Fruit fly (Drosophila melanogaster) whole organism, embryonic: ENCODE results near the gene CG1572.

ENCODE experiments used
- Bdp1 ChIP-seq: fragments of 200-800 bp; sonication (Bioruptor generic); optimal IDR thresholded peaks from 3 replicates; lab custom pipeline; 2016; ENCODE audit warnings: missing biosample characterization, missing genetic modification characterization
- CG10565 ChIP-seq: fragments of 200-800 bp; sonication (Bioruptor generic); optimal IDR thresholded peaks from 3 replicates; lab custom pipeline; 2016; ENCODE audit warnings: missing biosample characterization, mild to moderate bottlenecking, missing genetic modification characterization
- CG11085 ChIP-seq: fragments of 200-800 bp; sonication (Bioruptor generic); IDR thresholded peaks from 2 replicates; pipeline ENCODE4 v1.3.6; 2022; ENCODE audit warnings: missing biosample characterization, missing genetic modification characterization
- CG12219 ChIP-seq: fragments of 200-800 bp; sonication (Bioruptor generic); optimal IDR thresholded peaks from 3 replicates; lab custom pipeline; 2018; ENCODE audit warnings: missing biosample characterization, mild to moderate bottlenecking, missing genetic modification characterization
- CG12299 ChIP-seq: fragments of 200-800 bp; sonication (Bioruptor generic); optimal IDR thresholded peaks from 2 replicates; lab custom pipeline; 2018; ENCODE audit warnings: missing biosample characterization, mild to moderate bottlenecking, missing genetic modification characterization
- CG13424 ChIP-seq: fragments of 200-800 bp; sonication (Bioruptor generic); optimal IDR thresholded peaks from 2 replicates; lab custom pipeline; 2019; ENCODE audit warnings: missing biosample characterization, mild to moderate bottlenecking, missing genetic modification characterization, moderate library complexity
- CG13624 ChIP-seq: fragments of 200-800 bp; sonication (Bioruptor generic); optimal IDR thresholded peaks from 2 replicates; lab custom pipeline; 2016; ENCODE audit warnings: missing biosample characterization, missing genetic modification characterization
- CG14441 ChIP-seq: fragments of 200-800 bp; sonication (Bioruptor generic); IDR thresholded peaks from 2 replicates; pipeline ENCODE4 v1.3.6; 2022; ENCODE audit warnings: missing biosample characterization, missing genetic modification characterization
- CG14710 ChIP-seq: fragments of 200-800 bp; sonication (Bioruptor generic); optimal IDR thresholded peaks from 3 replicates; lab custom pipeline; 2019; ENCODE audit warnings: missing biosample characterization, mild to moderate bottlenecking, missing genetic modification characterization, moderate library complexity
- CG15514 ChIP-seq: fragments of 200-800 bp; sonication (Bioruptor generic); optimal IDR thresholded peaks from 3 replicates; lab custom pipeline; 2017; ENCODE audit warnings: missing biosample characterization, missing genetic modification characterization, mild to moderate bottlenecking, moderate library complexity, missing genetic modification reagents
- CG16863 ChIP-seq: fragments of 200-800 bp; sonication (Bioruptor generic); optimal IDR thresholded peaks from 3 replicates; lab custom pipeline; 2016; ENCODE audit warnings: missing biosample characterization, missing genetic modification characterization
- CG32772 ChIP-seq: fragments of 200-800 bp; sonication (Bioruptor generic); IDR thresholded peaks from 2 replicates; pipeline ENCODE4 v1.3.6; 2022; ENCODE audit warnings: missing biosample characterization, missing genetic modification characterization
- CG3281 ChIP-seq: fragments of 200-800 bp; sonication (Bioruptor generic); optimal IDR thresholded peaks from 3 replicates; lab custom pipeline; 2017; ENCODE audit warnings: missing biosample characterization, mild to moderate bottlenecking, missing genetic modification characterization
- CG34376 ChIP-seq: fragments of 200-800 bp; sonication (Bioruptor generic); optimal IDR thresholded peaks from 2 replicates; lab custom pipeline; 2018; ENCODE audit warnings: missing biosample characterization, mild to moderate bottlenecking, missing genetic modification characterization
- CG4328 ChIP-seq: fragments of 200-800 bp; sonication (Bioruptor generic); optimal IDR thresholded peaks from 3 replicates; lab custom pipeline; 2017; ENCODE audit warnings: missing biosample characterization, missing genetic modification reagents, missing genetic modification characterization
- CG4360 ChIP-seq: fragments of 200-800 bp; sonication (Bioruptor generic); IDR thresholded peaks from 2 replicates; pipeline ENCODE4 v1.3.6; 2022; ENCODE audit warnings: missing biosample characterization, missing genetic modification characterization
- CG43689 ChIP-seq: fragments of 200-800 bp; sonication (Bioruptor generic); IDR thresholded peaks from 2 replicates; pipeline ENCODE4 v1.3.6; 2022; ENCODE audit warnings: missing biosample characterization, missing genetic modification characterization
- CG7372 ChIP-seq: fragments of 200-800 bp; sonication (Bioruptor generic); IDR thresholded peaks from 2 replicates; pipeline ENCODE4 v1.3.6; 2022; ENCODE audit warnings: missing biosample characterization, missing genetic modification characterization
- CG7745 ChIP-seq: fragments of 200-800 bp; sonication (Bioruptor generic); optimal IDR thresholded peaks from 2 replicates; lab custom pipeline; 2018; ENCODE audit warnings: missing biosample characterization, mild to moderate bottlenecking, missing genetic modification characterization, moderate library complexity
- CG7786 ChIP-seq: fragments of 200-800 bp; sonication (Bioruptor generic); optimal IDR thresholded peaks from 2 replicates; lab custom pipeline; 2016; ENCODE audit warnings: missing biosample characterization, missing genetic modification characterization
- D19A ChIP-seq: fragments of 200-800 bp; optimal IDR thresholded peaks from 3 replicates; lab custom pipeline; 2019; ENCODE audit warnings: missing biosample characterization, mild to moderate bottlenecking, missing genetic modification characterization, moderate library complexity
- Dbx ChIP-seq: fragments of 200-800 bp; sonication (Bioruptor generic); IDR thresholded peaks from 3 replicates; pipeline ENCODE4 v1.3.6; 2022; ENCODE audit warnings: missing biosample characterization, missing genetic modification characterization
- ERR ChIP-seq: fragments of 200-800 bp; sonication (Bioruptor generic); optimal IDR thresholded peaks from 2 replicates; lab custom pipeline; 2016; ENCODE audit warnings: missing biosample characterization, missing genetic modification characterization
- Gug ChIP-seq: fragments of 200-800 bp; sonication (Bioruptor generic); IDR thresholded peaks from 4 replicates; pipeline ENCODE4 v1.3.6; 2022; ENCODE audit warnings: missing biosample characterization, missing genetic modification characterization
- HLH3B ChIP-seq: fragments of 200-800 bp; sonication (Bioruptor generic); IDR thresholded peaks from 2 replicates; pipeline ENCODE4 v1.3.6; 2022; ENCODE audit warnings: missing biosample characterization, missing genetic modification characterization
- Hr3 ChIP-seq: fragments of 200-800 bp; sonication (Bioruptor generic); optimal IDR thresholded peaks from 3 replicates; lab custom pipeline; 2016; ENCODE audit warnings: missing biosample characterization, missing genetic modification characterization
- Lpt ChIP-seq: fragments of >200 bp; optimal IDR thresholded peaks from 2 replicates; lab custom pipeline; 2018; ENCODE audit warnings: missing biosample characterization, missing genetic modification characterization
- NC2β ChIP-seq: fragments of 200-800 bp; sonication (Bioruptor generic); optimal IDR thresholded peaks from 2 replicates; lab custom pipeline; 2016; ENCODE audit warnings: missing biosample characterization, missing genetic modification characterization
- Neu2 ChIP-seq: fragments of 200-800 bp; sonication (Bioruptor generic); optimal IDR thresholded peaks from 3 replicates; lab custom pipeline; 2016; ENCODE audit warnings: missing biosample characterization, missing genetic modification characterization, borderline replicate concordance
- Ptx1 ChIP-seq: fragments of 200-800 bp; sonication (Bioruptor generic); IDR thresholded peaks from 2 replicates; pipeline ENCODE4 v1.3.6; 2022; ENCODE audit warnings: missing biosample characterization, missing genetic modification characterization
- Stat92E ChIP-seq, 3 experiments: fragments of >200 bp in 2 of 3; fragments of 200-800 bp in 1 of 3; sonication (Bioruptor generic) in 1 of 3; optimal IDR thresholded peaks; 2 replicates each; lab custom pipeline; 2017 to 2019; ENCODE audit warnings: missing biosample characterization in 3 of 3, missing genetic modification characterization in 3 of 3, mild to moderate bottlenecking in 1 of 3, moderate library complexity in 1 of 3
- amos ChIP-seq: fragments of 200-800 bp; sonication (Bioruptor generic); IDR thresholded peaks from 2 replicates; pipeline ENCODE4 v1.3.6; 2022; ENCODE audit warnings: missing biosample characterization, missing genetic modification characterization; ENCODE audit not compliant: partially characterized antibody
- br ChIP-seq: fragments of >200 bp; optimal IDR thresholded peaks from 2 replicates; lab custom pipeline; 2017
- bsh ChIP-seq, 2 experiments: fragments of 200-800 bp; sonication (Bioruptor generic); optimal IDR thresholded peaks; 2 replicates each; lab custom pipeline; 2017 to 2018; ENCODE audit warnings: mild to moderate bottlenecking in 2 of 2, missing biosample characterization in 2 of 2, missing genetic modification characterization in 2 of 2, moderate library complexity in 1 of 2
- ci ChIP-seq: fragments of 200-800 bp; sonication (Bioruptor generic); IDR thresholded peaks from 3 replicates; pipeline ENCODE4 v1.3.6; 2022; ENCODE audit warnings: missing biosample characterization, missing genetic modification characterization
- crc ChIP-seq: fragments of 200-800 bp; sonication (Bioruptor generic); optimal IDR thresholded peaks from 2 replicates; lab custom pipeline; 2016; ENCODE audit warnings: missing biosample characterization, missing genetic modification characterization
- crp ChIP-seq, 2 experiments: fragments of 200-800 bp; sonication (Bioruptor generic); optimal IDR thresholded peaks; 2 replicates in 1 of 2; 3 replicates in 1 of 2; lab custom pipeline; 2017; ENCODE audit warnings: missing biosample characterization in 2 of 2, missing genetic modification characterization in 2 of 2, mild to moderate bottlenecking in 1 of 2, moderate library complexity in 1 of 2
- da ChIP-seq: fragments of 200-800 bp; sonication (Bioruptor generic); optimal IDR thresholded peaks from 2 replicates; lab custom pipeline; 2016; ENCODE audit warnings: missing biosample characterization, missing genetic modification characterization
- danr ChIP-seq: fragments of 200-800 bp; sonication (Bioruptor generic); IDR thresholded peaks from 2 replicates; pipeline ENCODE4 v1.3.6; 2022; ENCODE audit warnings: missing biosample characterization, missing genetic modification characterization
- dmrt11E ChIP-seq: fragments of 200-800 bp; sonication (Bioruptor generic); optimal IDR thresholded peaks from 3 replicates; lab custom pipeline; 2018; ENCODE audit warnings: missing biosample characterization, mild to moderate bottlenecking, missing genetic modification characterization, moderate library complexity
- fd3F ChIP-seq: fragments of 200-800 bp; sonication (Bioruptor generic); optimal IDR thresholded peaks from 2 replicates; lab custom pipeline; 2018; ENCODE audit warnings: missing biosample characterization, mild to moderate bottlenecking, missing genetic modification characterization, moderate library complexity
- gro ChIP-seq: fragments of 200-800 bp; sonication (Bioruptor generic); optimal IDR thresholded peaks from 2 replicates; lab custom pipeline; 2016; ENCODE audit warnings: missing biosample characterization, missing genetic modification characterization
- jing ChIP-seq: fragments of 200-800 bp; sonication (Bioruptor generic); optimal IDR thresholded peaks from 2 replicates; lab custom pipeline; 2018; ENCODE audit warnings: missing biosample characterization, mild to moderate bottlenecking, missing genetic modification characterization
- ken ChIP-seq: fragments of 200-800 bp; sonication (Bioruptor generic); IDR thresholded peaks from 3 replicates; pipeline ENCODE4 v1.3.6; 2022; ENCODE audit warnings: missing biosample characterization, missing genetic modification characterization
- oc ChIP-seq: fragments of 200-800 bp; sonication (Bioruptor generic); optimal IDR thresholded peaks from 2 replicates; lab custom pipeline; 2018; ENCODE audit warnings: missing biosample characterization, mild to moderate bottlenecking, missing genetic modification characterization, moderate library complexity
- row ChIP-seq: fragments of 200-800 bp; sonication (Bioruptor generic); IDR thresholded peaks from 3 replicates; pipeline ENCODE4 v1.3.6; 2022; ENCODE audit warnings: missing biosample characterization, missing genetic modification characterization
- ssp ChIP-seq: fragments of 200-800 bp; sonication (Bioruptor generic); IDR thresholded peaks from 2 replicates; pipeline ENCODE4 v1.3.6; 2022; ENCODE audit warnings: missing biosample characterization, missing genetic modification characterization
- ttk ChIP-seq: fragments of 200-800 bp; sonication (Bioruptor generic); IDR thresholded peaks from 2 replicates; pipeline ENCODE4 v2.1.2; 2022; ENCODE audit warnings: missing biosample characterization, missing genetic modification characterization
- twi ChIP-seq: fragments of 200-800 bp; optimal IDR thresholded peaks from 2 replicates; lab custom pipeline; 2019; ENCODE audit warnings: missing biosample characterization, mild to moderate bottlenecking, missing genetic modification characterization, moderate library complexity
- unc-4 ChIP-seq: fragments of 200-800 bp; sonication (Bioruptor generic); IDR thresholded peaks from 2 replicates; pipeline ENCODE4 v1.3.6; 2022; ENCODE audit warnings: missing biosample characterization, missing genetic modification characterization; ENCODE audit not compliant: partially characterized antibody

CG1572 gene

DNA sequence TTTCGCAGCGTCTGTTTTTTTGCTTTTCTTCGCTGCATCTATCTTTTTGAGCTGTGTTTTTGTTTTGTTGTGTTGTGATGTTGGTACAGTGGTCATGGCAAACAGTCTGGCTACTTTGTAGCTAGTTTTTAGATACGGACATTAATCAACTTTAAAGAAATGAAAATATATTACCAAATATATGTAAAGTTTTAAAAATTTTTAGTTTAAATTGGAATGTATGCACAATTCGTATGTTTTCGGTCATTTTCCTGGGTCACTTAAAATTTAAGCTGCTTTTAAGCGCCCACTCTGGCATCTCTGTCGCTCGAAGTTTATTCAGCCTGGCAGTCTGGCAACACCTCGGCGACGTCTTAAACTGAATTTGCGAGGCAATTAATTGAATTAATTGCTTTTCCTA is 18.1 kb upstream of the CG1572 start, which contains the start of gene CG11695 (continued):
- TF ChIP-seq ci (GFP tag; lab: Robert Waterston, UW), result no peak
- TF ChIP-seq CG14441 (GFP tag; lab: Robert Waterston, UW), result peak; percentile 48; the same call in 1 of the 2 replicates
- TF ChIP-seq Ptx1, result peak; percentile 70
- TF ChIP-seq dmrt11E (tag; lab: Kevin White, UChicago), result peak; percentile 63
- TF ChIP-seq CG4360 (GFP tag; lab: Robert Waterston, UW), result no peak
- TF ChIP-seq CG4328 (GFP tag; lab: Kevin White, UChicago), result peak; percentile 75
- TF ChIP-seq CG15514, result peak; percentile 81
- TF ChIP-seq unc-4 (GFP tag; lab: Robert Waterston, UW), result no peak
- 0 out of 2 replicates have a peak, but pooled peaks have one; percentile 24 for TF ChIP-seq ttk
- no peak for TF ChIP-seq Neu2 (GFP tag; lab: Kevin White, UChicago)
- TF ChIP-seq row (GFP tag; lab: Robert Waterston, UW), result peak; percentile 93
- no peak for TF ChIP-seq oc (tag; lab: Kevin White, UChicago)
- peak; percentile 24; the same call in 1 of the 2 replicates for TF ChIP-seq CG7372
- no peak for TF ChIP-seq amos (GFP tag; lab: Robert Waterston, UW)
- TF ChIP-seq Bdp1 (GFP tag; lab: Kevin White, UChicago), result peak; percentile 35
- peak; percentile 47 for TF ChIP-seq fd3F (GFP tag; lab: Kevin White, UChicago)
- no peak for TF ChIP-seq jing (GFP tag; lab: Kevin White, UChicago)
- no peak for TF ChIP-seq CG43689
- peak; percentile 32 for TF ChIP-seq NC2β (GFP tag; lab: Kevin White, UChicago)
- TF ChIP-seq ERR, result no peak
- 0 out of 2 replicates have a peak, but pooled peaks have one; percentile 13 for TF ChIP-seq danr (GFP tag; lab: Robert Waterston, UW)
- peak; percentile 61 for TF ChIP-seq CG12299 (tag; lab: Kevin White, UChicago)
- TF ChIP-seq Gug (GFP tag; lab: Robert Waterston, UW), result peak; percentile 52; the same call in 1 of the 4 replicates
- TF ChIP-seq Stat92E (GFP tag; optimal IDR thresholded peaks at IDR 0.05; lab: Kevin White, UChicago), result no peak
- TF ChIP-seq ssp, result peak; percentile 29; the same call in 1 of the 2 replicates
- TF ChIP-seq CG32772 (GFP tag; lab: Robert Waterston, UW), result no peak
- peak; percentile 37; the same call in 1 of the 2 replicates for TF ChIP-seq HLH3B (GFP tag; lab: Robert Waterston, UW)
- TF ChIP-seq twi, result peak; percentile 43
- no peak for TF ChIP-seq br (lab: Kevin White, UChicago)
- TF ChIP-seq Lpt (GFP tag; lab: Kevin White, UChicago), result no peak
- TF ChIP-seq crp (GFP tag; optimal IDR thresholded peaks at IDR 0.05; lab: Kevin White, UChicago), result peak in 1 of 2 experiments; percentile 67
- TF ChIP-seq ken (GFP tag; lab: Robert Waterston, UW), result 0 out of 3 replicates have a peak, but pooled peaks have one; percentile 18
- no peak for TF ChIP-seq gro (GFP tag; lab: Kevin White, UChicago)
- peak; percentile 73 for TF ChIP-seq CG14710 (tag; lab: Kevin White, UChicago)
- peak; percentile 34 for TF ChIP-seq D19A (tag; lab: Kevin White, UChicago)
- TF ChIP-seq CG13424 (tag; lab: Kevin White, UChicago), result peak; percentile 78
- TF ChIP-seq bsh (GFP tag; optimal IDR thresholded peaks at IDR 0.05; lab: Kevin White, UChicago), result peak; percentile 7 to 58
- no peak for TF ChIP-seq CG7786
- TF ChIP-seq CG16863 (GFP tag; lab: Kevin White, UChicago), result peak; percentile 28
- no peak for TF ChIP-seq crc (GFP tag; lab: Kevin White, UChicago)
- peak; percentile 55 for TF ChIP-seq CG13624 (GFP tag; lab: Kevin White, UChicago)
- TF ChIP-seq CG3281 (GFP tag; lab: Kevin White, UChicago), result peak; percentile 69
- no peak for TF ChIP-seq CG10565
- 0 out of 3 replicates have a peak, but pooled peaks have one; percentile 57 for TF ChIP-seq Dbx
- no peak for TF ChIP-seq da (GFP tag; lab: Kevin White, UChicago)
- no peak for TF ChIP-seq CG11085 (GFP tag; lab: Robert Waterston, UW)
- TF ChIP-seq CG7745 (tag; lab: Kevin White, UChicago), result no peak
- peak; percentile 60 for TF ChIP-seq Hr3 (GFP tag; lab: Kevin White, UChicago)
- peak; percentile 58 for TF ChIP-seq CG34376 (GFP tag; lab: Kevin White, UChicago)
- no peak for TF ChIP-seq CG12219 (GFP tag; lab: Kevin White, UChicago)
